Worm (Caenorhabditis elegans) whole organism, L4 larva: ENCODE results near the gene cdh-1.
A peak's percentile ranks its signal among the peaks of the same experiment; 100 is the strongest.

Source experiments
- F10B5.3 ChIP-seq: sonication (generic microtip); optimal IDR thresholded peaks from 2 replicates; lab custom pipeline; 2016; ENCODE audit warnings: mild to moderate bottlenecking, missing genetic modification characterization, missing compliant biosample characterization
- F44E2.7 ChIP-seq: fragments of 200-800 bp; sonication (Bioruptor generic); IDR thresholded peaks from 2 replicates; pipeline ENCODE4 v2.1.2; 2022; ENCODE audit warnings: missing genetic modification characterization, missing compliant biosample characterization
- Y5F2A.4 ChIP-seq: fragments of 200-800 bp; sonication (Bioruptor generic); optimal IDR thresholded peaks from 2 replicates; lab custom pipeline; 2018; ENCODE audit warnings: mild to moderate bottlenecking, missing genetic modification characterization, missing compliant biosample characterization
- aha-1 ChIP-seq: fragments of 150-350 bp; peaks from one replicate; lab custom pipeline; 2014; ENCODE audit warnings: missing biosample characterization, missing genetic modification characterization
- aly-2 ChIP-seq: sonication (generic microtip); optimal IDR thresholded peaks from 2 replicates; lab custom pipeline; 2018; ENCODE audit warnings: missing biosample characterization, missing genetic modification characterization
- ama-1 ChIP-seq: fragments of 150-350 bp; optimal IDR thresholded peaks from 2 replicates; lab custom pipeline; 2014; ENCODE audit warnings: inconsistent platforms, mixed read lengths
- daf-19 ChIP-seq: fragments of 200-800 bp; sonication (Bioruptor generic); conservative IDR thresholded peaks from 2 replicates; pipeline ENCODE4 v1.3.6; 2022; ENCODE audit warnings: missing genetic modification characterization, missing compliant biosample characterization
- dve-1 ChIP-seq: sonication (generic microtip); optimal IDR thresholded peaks from 2 replicates; lab custom pipeline; 2017; ENCODE audit warnings: antibody characterized with exemption, mild to moderate bottlenecking, missing genetic modification characterization, missing compliant biosample characterization; ENCODE audit not compliant: insufficient read depth
- lim-7 ChIP-seq: fragments of 200-800 bp; sonication (Bioruptor generic); IDR thresholded peaks from 2 replicates; pipeline ENCODE4 v1.3.6; 2022; ENCODE audit warnings: missing genetic modification characterization, missing compliant biosample characterization
- lin-15B ChIP-seq: fragments of 150-350 bp; sonication (generic microtip); optimal IDR thresholded peaks from 3 replicates; lab custom pipeline; 2014; ENCODE audit warnings: missing biosample characterization, missing genetic modification characterization
- lsy-2 ChIP-seq, 2 experiments: fragments of 150-350 bp in 1 of 2; sonication (generic microtip) in 1 of 2; optimal IDR thresholded peaks; 2 replicates each; lab custom pipeline; 2014 to 2017; ENCODE audit warnings: missing biosample characterization in 2 of 2, missing genetic modification characterization in 2 of 2
- mxl-3 ChIP-seq: fragments of 200-800 bp; sonication (Bioruptor generic); optimal IDR thresholded peaks from 2 replicates; lab custom pipeline; 2018; ENCODE audit warnings: mild to moderate bottlenecking, missing genetic modification characterization, missing compliant biosample characterization
- nhr-76 ChIP-seq: fragments of 150-350 bp; optimal IDR thresholded peaks from 2 replicates; lab custom pipeline; 2014; ENCODE audit warnings: missing biosample characterization, missing genetic modification characterization
- nhr-77 ChIP-seq: fragments of 150-350 bp; optimal IDR thresholded peaks from 2 replicates; lab custom pipeline; 2014; ENCODE audit warnings: missing biosample characterization, missing genetic modification characterization
- pha-4 ChIP-seq, 2 experiments: fragments of 150-350 bp in 1 of 2; fragments of 200-800 bp in 1 of 2; sonication (Bioruptor generic) in 1 of 2; IDR thresholded peaks in 1 of 2; optimal IDR thresholded peaks in 1 of 2; 2 replicates each; pipeline versions ENCODE4 v1.3.6 to Lab custom; 2014 to 2022; ENCODE audit warnings: missing genetic modification characterization in 2 of 2, missing genetic modification reagents in 2 of 2, missing biosample characterization in 1 of 2, missing compliant biosample characterization in 1 of 2
- php-3 ChIP-seq: fragments of 200-800 bp; sonication (Bioruptor generic); IDR thresholded peaks from 2 replicates; pipeline ENCODE4 v1.3.6; 2022; ENCODE audit warnings: missing genetic modification reagents, missing genetic modification characterization, missing compliant biosample characterization
- snpc-4 ChIP-seq: fragments of 150-350 bp; optimal IDR thresholded peaks from 2 replicates; lab custom pipeline; 2014; ENCODE audit warnings: missing biosample characterization, missing genetic modification characterization
- spr-3 ChIP-seq: fragments of 200-800 bp; sonication (Bioruptor generic); optimal IDR thresholded peaks from 2 replicates; lab custom pipeline; 2018; ENCODE audit warnings: mild to moderate bottlenecking, missing genetic modification characterization, missing compliant biosample characterization
- zag-1 ChIP-seq: fragments of 150-350 bp; optimal IDR thresholded peaks from 2 replicates; lab custom pipeline; 2014; ENCODE audit warnings: missing biosample characterization, missing genetic modification characterization

Gene cdh-1

DNA sequence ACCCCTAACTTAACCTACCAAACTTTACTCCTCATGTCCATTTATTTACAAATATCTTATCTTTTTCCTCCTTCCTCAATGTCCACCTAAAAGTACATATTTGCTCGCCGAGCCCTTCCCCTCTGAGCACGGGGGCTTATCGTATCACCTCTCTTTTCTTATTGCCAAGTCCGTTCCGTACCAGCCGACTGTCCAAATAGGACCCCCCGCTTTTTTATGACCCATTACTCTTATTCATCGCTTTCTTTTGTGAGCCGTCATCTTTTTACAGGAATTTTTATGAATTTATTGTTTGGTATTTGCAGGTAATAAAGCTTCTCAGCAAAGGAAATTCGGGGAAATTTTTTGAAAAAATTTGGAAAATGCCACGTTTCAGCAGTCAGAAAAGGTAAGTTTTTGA is 71.4 kb downstream of the cdh-1 start, which contains the start of gene Y55D5A.1:
Y55D5A.1 (plus strand) TSS at position 301 of the 400 bp plus-strand sequence.
- TF ChIP-seq lsy-2 (tag; optimal IDR thresholded peaks at IDR 0.05; lab: Kevin White, UChicago) (no peak), aha-1 (tag; lab: Kevin White, UChicago) (peak; percentile 79)

- TF ChIP-seq Y5F2A.4 (GFP tag; lab: Kevin White, UChicago): no peak
- no peak for TF ChIP-seq daf-19 (GFP tag; lab: Robert Waterston, UW)
- no peak for TF ChIP-seq mxl-3 (GFP tag; lab: Kevin White, UChicago)
- no peak for TF ChIP-seq aly-2 (tag; lab: Kevin White, UChicago)
- TF ChIP-seq nhr-77 (tag; lab: Kevin White, UChicago): no peak
- no peak for TF ChIP-seq dve-1 (tag; lab: Kevin White, UChicago)
- no peak for TF ChIP-seq zag-1
- TF ChIP-seq php-3 (GFP tag; lab: Robert Waterston, UW): no peak
- no peak for TF ChIP-seq F44E2.7
- no peak for TF ChIP-seq nhr-76 (tag; lab: Kevin White, UChicago)
- TF ChIP-seq spr-3 (GFP tag; lab: Kevin White, UChicago): no peak
- TF ChIP-seq lin-15B (tag; lab: Kevin White, UChicago): no peak
- no peak for TF ChIP-seq snpc-4
- TF ChIP-seq F10B5.3 (tag; lab: Kevin White, UChicago): no peak
- TF ChIP-seq pha-4 (GFP tag; IDR thresholded peaks at IDR 0.05; lab: Robert Waterston, UW): no peak
- no peak for TF ChIP-seq pha-4 (tag; optimal IDR thresholded peaks at IDR 0.05; lab: Kevin White, UChicago)
- no peak for TF ChIP-seq ama-1
- no peak for TF ChIP-seq lim-7
These were observed 72.3 kb downstream of the cdh-1 start for ce11 chrIII:2983044-2983443.
